Worm (Caenorhabditis elegans): Measurements from ENCODE around the gene T22F7.1.
A peak's percentile ranks its signal among the peaks of the same experiment; 100 is the strongest.

T22F7.1 gene

ce11 chrIII:536297-536696 lies 5.6 kb upstream of the T22F7.1 start:
- peak; percentile 50; the same call in 1 of the 2 replicates for TF ChIP-seq ztf-23 (GFP tag; IDR thresholded peaks at IDR 0.05)

- TF ChIP-seq med-1 (GFP tag; optimal IDR thresholded peaks at IDR 0.05; ENCODE audit: insufficient read depth) = no peak
- TF ChIP-seq ztf-29 (GFP tag; IDR thresholded peaks at IDR 0.05) = no peak
- TF ChIP-seq flt-1 (GFP tag; IDR thresholded peaks at IDR 0.05) = no peak
- no peak for TF ChIP-seq ztf-23 (GFP tag; IDR thresholded peaks at IDR 0.05)
- TF ChIP-seq cog-1 (tag; optimal IDR thresholded peaks at IDR 0.05) = no peak
- no peak for TF ChIP-seq tab-1 (GFP tag; IDR thresholded peaks at IDR 0.05)
- no peak for TF ChIP-seq T22C8.4 (GFP tag; IDR thresholded peaks at IDR 0.05)
- TF ChIP-seq ref-1 (GFP tag; conservative IDR thresholded peaks at IDR 0.05) = no peak
- TF ChIP-seq klf-2 (GFP tag; conservative IDR thresholded peaks at IDR 0.05) = no peak
Measured at ce11 chrIII:537054-537453, 4.8 kb upstream of the T22F7.1 start.

DNA sequence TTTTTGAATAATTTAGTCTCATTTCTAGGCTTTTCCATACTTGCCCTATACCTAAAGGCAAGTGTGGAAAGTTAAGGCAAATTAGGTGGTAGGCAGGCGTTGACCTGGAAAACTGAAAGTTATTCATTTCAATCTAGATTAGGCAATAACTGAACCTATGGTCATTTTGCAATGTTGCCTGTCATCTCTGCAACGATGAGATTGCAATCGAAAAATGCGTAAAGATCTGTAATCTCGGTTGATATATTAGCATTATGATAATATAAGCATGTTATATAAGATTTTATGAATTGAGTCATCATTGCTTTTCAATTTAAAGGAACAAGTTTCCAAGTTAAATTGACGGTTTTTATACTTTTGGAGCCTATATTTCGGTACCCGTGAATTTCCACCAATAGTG lies 5.8 kb downstream of the T22F7.1 start:
- TF ChIP-seq ztf-23 (GFP tag; IDR thresholded peaks at IDR 0.05) (no peak), T22C8.4 (GFP tag; IDR thresholded peaks at IDR 0.05) (no peak), ztf-29 (GFP tag; IDR thresholded peaks at IDR 0.05) (no peak), cog-1 (tag; optimal IDR thresholded peaks at IDR 0.05) (no peak), klf-2 (GFP tag; conservative IDR thresholded peaks at IDR 0.05) (no peak), flt-1 (GFP tag; IDR thresholded peaks at IDR 0.05) (no peak), tab-1 (GFP tag; IDR thresholded peaks at IDR 0.05) (no peak), med-1 (GFP tag; optimal IDR thresholded peaks at IDR 0.05; ENCODE audit: insufficient read depth) (no peak), ref-1 (GFP tag; conservative IDR thresholded peaks at IDR 0.05) (no peak)

DNA sequence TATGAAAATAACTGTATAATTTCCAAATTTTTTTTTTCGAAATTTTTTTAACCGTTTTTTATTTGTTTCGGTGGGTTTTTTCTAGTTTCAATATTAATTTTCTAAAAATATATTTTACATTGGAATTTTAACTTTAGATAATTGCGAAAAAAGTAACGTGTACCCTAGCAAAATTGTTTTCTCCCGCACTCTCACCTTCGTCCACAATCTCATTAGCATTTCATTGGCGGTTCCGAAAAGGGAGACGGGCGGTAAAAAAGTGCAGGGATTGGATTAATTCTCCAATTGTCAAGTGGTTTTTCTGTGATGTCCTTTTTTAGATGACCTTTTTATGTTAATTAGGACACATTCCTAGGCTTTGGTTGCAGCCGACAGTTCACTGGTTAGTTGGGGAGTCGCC lies 7.4 kb downstream of the T22F7.1 start:
- no peak for TF ChIP-seq ref-1 (GFP tag; conservative IDR thresholded peaks at IDR 0.05)
- no peak for TF ChIP-seq ztf-29 (GFP tag; IDR thresholded peaks at IDR 0.05)
- no peak for TF ChIP-seq flt-1 (GFP tag; IDR thresholded peaks at IDR 0.05)
- TF ChIP-seq cog-1 (tag; optimal IDR thresholded peaks at IDR 0.05) = no peak
- no peak for TF ChIP-seq med-1 (GFP tag; optimal IDR thresholded peaks at IDR 0.05; ENCODE audit: insufficient read depth)

- TF ChIP-seq ref-1 (GFP tag; conservative IDR thresholded peaks at IDR 0.05) (no peak), klf-2 (GFP tag; conservative IDR thresholded peaks at IDR 0.05) (no peak), ztf-23 (GFP tag; IDR thresholded peaks at IDR 0.05) (no peak), flt-1 (GFP tag; IDR thresholded peaks at IDR 0.05) (no peak)
Measured at ce11 chrIII:555650-556049, 13.8 kb downstream of the T22F7.1 start, which contains the start of gene B0353.1. Gene B0353.1, plus strand, starts transcription at chrIII:555950.

- no peak for TF ChIP-seq ztf-29 (GFP tag; IDR thresholded peaks at IDR 0.05)
- no peak for TF ChIP-seq tab-1 (GFP tag; IDR thresholded peaks at IDR 0.05)
- TF ChIP-seq ztf-23 (GFP tag; IDR thresholded peaks at IDR 0.05) = no peak
- no peak for TF ChIP-seq T22C8.4 (GFP tag; IDR thresholded peaks at IDR 0.05)
- no peak for TF ChIP-seq klf-2 (GFP tag; conservative IDR thresholded peaks at IDR 0.05)
- no peak for TF ChIP-seq flt-1 (GFP tag; IDR thresholded peaks at IDR 0.05)
- no peak for TF ChIP-seq ref-1 (GFP tag; conservative IDR thresholded peaks at IDR 0.05)
- no peak for TF ChIP-seq cog-1 (tag; optimal IDR thresholded peaks at IDR 0.05)
- no peak for TF ChIP-seq med-1 (GFP tag; optimal IDR thresholded peaks at IDR 0.05; ENCODE audit: insufficient read depth)
Measured at ce11 chrIII:558083-558482, 16.2 kb downstream of the T22F7.1 start.

DNA sequence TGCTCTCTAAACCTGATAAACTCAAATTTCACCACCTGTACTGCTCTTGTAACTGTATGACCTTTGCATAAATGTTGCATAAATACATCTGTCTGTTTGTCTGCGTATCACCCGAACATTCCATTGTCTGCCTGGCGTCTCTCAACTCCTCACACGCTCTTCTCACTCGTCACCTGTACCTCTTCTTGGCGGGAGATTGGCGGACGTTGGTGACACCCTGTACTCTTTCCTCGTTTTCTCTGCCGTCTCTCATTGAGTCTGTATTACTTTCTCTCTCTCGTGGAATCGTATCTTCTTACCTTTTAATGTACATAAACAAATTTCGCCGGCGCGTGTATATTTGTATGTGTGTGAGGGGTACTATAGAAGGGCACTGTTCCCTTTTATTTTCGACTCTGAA lies 17.0 kb downstream of the T22F7.1 start:
- TF ChIP-seq ztf-29 (GFP tag; IDR thresholded peaks at IDR 0.05) = no peak
- 0 out of 2 replicates have a peak, but pooled peaks have one; percentile 7 for TF ChIP-seq flt-1 (GFP tag; IDR thresholded peaks at IDR 0.05)
- TF ChIP-seq cog-1 (tag; optimal IDR thresholded peaks at IDR 0.05) = peak; percentile 44

DNA sequence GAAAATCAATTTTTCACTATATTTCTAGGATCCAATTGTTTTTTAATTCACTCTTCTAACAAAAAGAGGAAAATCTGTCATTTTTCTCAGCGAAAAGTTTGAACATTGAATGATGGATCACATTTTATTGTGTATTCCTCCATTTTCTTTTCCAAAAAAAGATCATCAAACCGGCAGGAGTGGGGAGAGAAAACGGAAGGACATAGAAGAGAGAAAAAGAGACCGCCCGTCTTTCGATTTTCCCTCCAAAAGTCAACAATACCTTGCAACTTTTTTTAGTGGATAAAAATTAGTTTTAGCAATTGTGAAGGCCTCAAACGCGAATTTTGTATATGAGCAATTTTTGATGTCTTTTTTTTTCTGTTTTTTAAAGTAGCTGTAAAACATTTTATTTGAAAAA lies 21.9 kb downstream of the T22F7.1 start:
- TF ChIP-seq med-1 (GFP tag; optimal IDR thresholded peaks at IDR 0.05; ENCODE audit: insufficient read depth) (no peak), flt-1 (GFP tag; IDR thresholded peaks at IDR 0.05) (no peak), tab-1 (GFP tag; IDR thresholded peaks at IDR 0.05) (no peak), ztf-29 (GFP tag; IDR thresholded peaks at IDR 0.05) (no peak), cog-1 (tag; optimal IDR thresholded peaks at IDR 0.05) (no peak), T22C8.4 (GFP tag; IDR thresholded peaks at IDR 0.05) (no peak), ref-1 (GFP tag; conservative IDR thresholded peaks at IDR 0.05) (no peak), ztf-23 (GFP tag; IDR thresholded peaks at IDR 0.05) (no peak), klf-2 (GFP tag; conservative IDR thresholded peaks at IDR 0.05) (no peak)

- TF ChIP-seq ztf-23 (GFP tag; IDR thresholded peaks at IDR 0.05) (no peak), klf-2 (GFP tag; conservative IDR thresholded peaks at IDR 0.05) (no peak), ref-1 (GFP tag; conservative IDR thresholded peaks at IDR 0.05) (no peak), T22C8.4 (GFP tag; IDR thresholded peaks at IDR 0.05) (no peak), ztf-29 (GFP tag; IDR thresholded peaks at IDR 0.05) (no peak), tab-1 (GFP tag; IDR thresholded peaks at IDR 0.05) (no peak), med-1 (GFP tag; optimal IDR thresholded peaks at IDR 0.05; ENCODE audit: insufficient read depth) (no peak), cog-1 (tag; optimal IDR thresholded peaks at IDR 0.05) (no peak), flt-1 (GFP tag; IDR thresholded peaks at IDR 0.05) (no peak)
Measured at ce11 chrIII:564786-565185, 22.9 kb downstream of the T22F7.1 start.

DNA sequence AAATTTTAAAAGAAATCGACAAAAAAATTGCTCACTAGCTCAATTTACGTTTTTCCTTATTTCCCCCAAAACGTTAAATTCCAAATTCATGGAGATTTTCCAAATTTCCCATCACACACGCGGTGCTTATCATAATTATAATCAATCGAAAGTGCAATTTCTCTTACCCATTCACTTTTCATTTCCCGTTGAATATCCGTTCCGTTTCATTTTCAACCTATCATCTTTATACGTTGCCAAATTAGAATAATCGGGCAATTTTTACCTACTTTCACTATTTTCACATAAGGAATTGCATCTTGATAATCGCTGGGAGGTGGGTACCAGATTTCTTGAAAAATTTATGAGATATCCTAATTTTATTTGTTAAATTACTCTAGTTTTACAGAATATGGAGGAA lies 26.9 kb downstream of the T22F7.1 start:
- TF ChIP-seq klf-2 (GFP tag; conservative IDR thresholded peaks at IDR 0.05) = no peak
- TF ChIP-seq flt-1 (GFP tag; IDR thresholded peaks at IDR 0.05) = no peak
- TF ChIP-seq T22C8.4 (GFP tag; IDR thresholded peaks at IDR 0.05) = no peak
- no peak for TF ChIP-seq ztf-29 (GFP tag; IDR thresholded peaks at IDR 0.05)
- no peak for TF ChIP-seq ref-1 (GFP tag; conservative IDR thresholded peaks at IDR 0.05)
- TF ChIP-seq med-1 (GFP tag; optimal IDR thresholded peaks at IDR 0.05; ENCODE audit: insufficient read depth) = no peak
- TF ChIP-seq cog-1 (tag; optimal IDR thresholded peaks at IDR 0.05) = no peak
- no peak for TF ChIP-seq ztf-23 (GFP tag; IDR thresholded peaks at IDR 0.05)
- TF ChIP-seq tab-1 (GFP tag; IDR thresholded peaks at IDR 0.05) = no peak

DNA sequence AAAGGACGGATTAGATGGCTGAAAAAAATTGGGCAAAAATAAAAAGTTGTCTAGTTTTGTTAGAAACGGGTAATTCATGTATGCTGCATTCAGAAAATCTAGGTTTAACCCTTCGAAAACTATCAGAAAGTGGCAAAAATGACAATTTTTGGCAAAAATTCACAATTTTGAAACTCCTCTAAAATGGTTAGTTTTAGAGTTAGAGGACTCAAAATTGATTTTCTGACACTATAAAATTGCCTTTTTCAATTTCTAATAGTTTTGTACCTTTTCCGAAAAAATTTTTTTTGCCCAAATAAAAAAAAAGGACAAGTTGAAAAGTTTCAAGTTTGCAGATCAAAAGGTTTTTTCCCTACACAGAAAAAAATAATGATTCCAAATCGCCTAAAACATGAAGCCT lies 34.7 kb downstream of the T22F7.1 start:
- TF ChIP-seq ref-1 (GFP tag; conservative IDR thresholded peaks at IDR 0.05) (no peak), med-1 (GFP tag; optimal IDR thresholded peaks at IDR 0.05; ENCODE audit: insufficient read depth) (no peak), flt-1 (GFP tag; IDR thresholded peaks at IDR 0.05) (no peak), ztf-23 (GFP tag; IDR thresholded peaks at IDR 0.05) (no peak), cog-1 (tag; optimal IDR thresholded peaks at IDR 0.05) (no peak), tab-1 (GFP tag; IDR thresholded peaks at IDR 0.05) (no peak), ztf-29 (GFP tag; IDR thresholded peaks at IDR 0.05) (no peak), klf-2 (GFP tag; conservative IDR thresholded peaks at IDR 0.05) (no peak), T22C8.4 (GFP tag; IDR thresholded peaks at IDR 0.05) (no peak)
